Fruit fly (Drosophila melanogaster) whole organism, wandering third instar larva: ENCODE data around the gene Arpc3B.
A peak's percentile ranks its signal among the peaks of the same experiment; 100 is the strongest.

Experiments used
- OdsH ChIP-seq: fragments of 200-800 bp; sonication (Bioruptor generic); optimal IDR thresholded peaks from 2 replicates; lab custom pipeline; 2016; ENCODE audit warnings: missing biosample characterization, mild to moderate bottlenecking, missing genetic modification characterization
- pan ChIP-seq: fragments of >200 bp; optimal IDR thresholded peaks from 2 replicates; lab custom pipeline; 2017
- psq ChIP-seq: fragments of 200-800 bp; sonication (Bioruptor generic); optimal IDR thresholded peaks from 3 replicates; lab custom pipeline; 2017; ENCODE audit warnings: missing biosample characterization, mild to moderate bottlenecking, missing genetic modification characterization, moderate library complexity
- usp ChIP-seq: fragments of >200 bp; optimal IDR thresholded peaks from 2 replicates; lab custom pipeline; 2017; ENCODE audit warnings: missing biosample characterization, missing genetic modification characterization

dm6 chrX:17077290-17078138 is 28.1 kb downstream of the Arpc3B start, which contains the start of gene wcy:
- TF ChIP-seq OdsH, result no peak
- no peak for TF ChIP-seq pan (lab: Kevin White, UChicago)
- TF ChIP-seq psq (GFP tag; lab: Kevin White, UChicago), result peak; percentile 95
- TF ChIP-seq usp (GFP tag; lab: Kevin White, UChicago), result no peak
